3 fruit fly cellular contexts compared by ENCODE assay signal in genomic region chr2L:18122920-18123319, dm6.
TF ChIP-seq lines count a peak whose summit lies in the region.

No protein-coding gene starts in this region.

TF ChIP-seq in whole organism, adult, 20 proteins besides CTCF, POLR2A, EP300 and RAD21:
- no peak for TF ChIP-seq toe (GFP tag; optimal IDR thresholded peaks at IDR 0.05; lab: Kevin White, UChicago)
- TF ChIP-seq kay (GFP tag; lab: Kevin White, UChicago; ENCODE audit: borderline replicate concordance): peak; percentile 76

TF ChIP-seq in whole organism, prepupa, 60 proteins besides CTCF, POLR2A, EP300 and RAD21:
- no peak for TF ChIP-seq fd85E (GFP tag; optimal IDR thresholded peaks at IDR 0.05; lab: Kevin White, UChicago)
- no peak for TF ChIP-seq dsx (GFP tag; optimal IDR thresholded peaks at IDR 0.05; lab: Kevin White, UChicago; ENCODE audit: poor library complexity, severe bottlenecking)
- peak; percentile 84 for TF ChIP-seq svp (GFP tag; lab: Kevin White, UChicago)

TF ChIP-seq in whole organism, wandering third instar larva, 38 proteins besides CTCF, POLR2A, EP300 and RAD21:
- TF ChIP-seq Rel (GFP tag; optimal IDR thresholded peaks at IDR 0.05; lab: Kevin White, UChicago) (no peak), Rel (tag; optimal IDR thresholded peaks at IDR 0.05; lab: Kevin White, UChicago) (peak; percentile 95), ey (GFP tag; optimal IDR thresholded peaks at IDR 0.05; lab: Kevin White, UChicago) (no peak), GATAd (GFP tag; optimal IDR thresholded peaks at IDR 0.05; lab: Kevin White, UChicago) (no peak), psq (GFP tag; optimal IDR thresholded peaks at IDR 0.05; lab: Kevin White, UChicago) (no peak)
TF ChIP-seq in whole organism, wandering third instar larva: peak in this region for 1.
